Worm (Caenorhabditis elegans) whole organism, L4/young adult: ENCODE results near the gene swsn-7.

Source experiments
- W03F9.2 ChIP-seq: fragments of 150-350 bp; optimal IDR thresholded peaks from 2 replicates; lab custom pipeline; 2014; ENCODE audit warnings: missing biosample characterization, missing genetic modification characterization
- dao-5 ChIP-seq: sonication (generic microtip); optimal IDR thresholded peaks from 2 replicates; lab custom pipeline; 2016; ENCODE audit warnings: missing genotype, missing genetic modification characterization, moderate library complexity, missing compliant biosample characterization

ce11 chrII:8028246-8028694 is 707 bp upstream of the swsn-7 start:
- TF ChIP-seq dao-5 (tag; lab: Kevin White, UChicago) (peak; percentile 70), W03F9.2 (tag; lab: Kevin White, UChicago) (no peak)
